Worm (Caenorhabditis elegans) whole organism, L4/young adult: Measurements from ENCODE around the gene Y46E12A.5.

Experiments
- W03F9.2 ChIP-seq: fragments of 150-350 bp; optimal IDR thresholded peaks from 2 replicates; lab custom pipeline; 2014; ENCODE audit warnings: missing biosample characterization, missing genetic modification characterization
- dao-5 ChIP-seq: sonication (generic microtip); optimal IDR thresholded peaks from 2 replicates; lab custom pipeline; 2016; ENCODE audit warnings: missing genotype, missing genetic modification characterization, moderate library complexity, missing compliant biosample characterization
- him-1 ChIP-seq: sonication (generic microtip); optimal IDR thresholded peaks from 2 replicates; lab custom pipeline; 2016; ENCODE audit warnings: missing genotype, missing genetic modification reagents, missing genetic modification characterization, missing compliant biosample characterization

Y46E12A.5 gene

DNA sequence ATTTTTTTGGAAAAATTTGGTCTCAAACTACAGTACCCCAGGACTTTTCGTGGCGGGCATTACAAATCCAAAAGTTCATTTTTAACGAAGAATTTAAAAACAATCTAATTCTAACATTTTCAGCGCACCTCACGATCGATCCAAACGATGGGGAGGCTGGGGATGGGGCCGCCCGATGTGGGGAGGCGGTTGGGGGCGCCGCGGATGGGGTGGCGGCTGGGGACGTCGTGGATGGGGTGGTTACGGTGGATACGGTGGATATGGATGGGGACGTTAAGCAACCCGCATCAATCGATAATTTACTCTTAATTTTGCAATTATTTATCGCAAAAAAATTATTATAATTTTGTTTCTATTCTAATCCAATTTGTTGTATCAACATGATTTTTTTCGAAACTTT lies 6.4 kb upstream of the Y46E12A.5 start:
- TF ChIP-seq dao-5 (tag; lab: Kevin White, UChicago), result no peak

DNA sequence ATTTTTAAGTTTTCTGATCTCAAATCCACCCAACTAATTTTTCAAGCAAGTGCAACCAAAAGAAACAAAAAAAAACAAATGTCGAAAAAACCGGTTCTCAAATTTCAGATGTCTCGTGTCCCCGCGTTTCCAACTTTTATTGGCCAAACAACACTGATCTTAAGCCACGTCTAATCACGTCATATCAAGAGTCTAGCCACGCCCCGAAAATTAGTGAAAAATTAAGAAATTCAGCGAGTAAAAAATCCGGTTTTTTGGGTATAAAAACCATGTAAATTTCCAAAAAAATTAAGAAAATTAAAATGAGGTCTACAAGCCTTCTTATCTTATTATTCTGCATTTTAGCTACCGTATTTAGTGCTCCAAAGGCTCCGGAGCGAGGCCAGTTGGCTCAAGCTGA lies 5.2 kb upstream of the Y46E12A.5 start, which contains the start of gene cnc-6:
Gene cnc-6 (plus strand): TSS at position 301 of the 400 bp plus-strand sequence.
- TF ChIP-seq him-1, result no peak
- no peak for TF ChIP-seq W03F9.2 (tag; lab: Kevin White, UChicago)
- TF ChIP-seq dao-5 (tag; lab: Kevin White, UChicago), result no peak

DNA sequence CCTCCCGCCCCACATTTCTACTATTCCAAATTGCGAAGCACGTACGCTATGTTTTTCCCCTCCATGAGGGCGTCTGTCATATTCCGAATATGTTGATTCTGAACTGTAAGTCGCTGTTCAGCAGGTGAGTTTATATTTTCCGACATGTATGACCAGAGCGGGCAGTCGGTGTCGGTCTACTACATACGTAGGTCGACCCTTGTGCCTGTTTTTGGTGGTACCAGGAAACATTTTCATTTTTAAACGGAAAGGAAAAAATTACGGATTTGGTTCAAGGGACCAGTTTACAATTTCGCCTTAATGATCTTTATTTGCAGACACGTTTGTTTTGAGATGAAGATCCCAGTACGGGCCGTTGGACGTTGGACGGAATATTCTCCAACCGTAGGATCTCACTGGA lies 581 bp upstream of the Y46E12A.5 start, which contains the start of gene Y46E12A.2:
Gene Y46E12A.2 (plus strand): TSS at position 301 of the 400 bp plus-strand sequence.
- TF ChIP-seq him-1, result no peak
- TF ChIP-seq dao-5 (tag; lab: Kevin White, UChicago), result no peak
- no peak for TF ChIP-seq W03F9.2 (tag; lab: Kevin White, UChicago)

- TF ChIP-seq dao-5 (tag; lab: Kevin White, UChicago) (no peak), him-1 (no peak), W03F9.2 (tag; lab: Kevin White, UChicago) (no peak)
Measured at ce11 chrIII:1754842-1755241, 3.2 kb downstream of the Y46E12A.5 start, which contains the start of gene Y46E12A.3. Y46E12A.3 (minus strand) TSS chrIII:1754942.

DNA sequence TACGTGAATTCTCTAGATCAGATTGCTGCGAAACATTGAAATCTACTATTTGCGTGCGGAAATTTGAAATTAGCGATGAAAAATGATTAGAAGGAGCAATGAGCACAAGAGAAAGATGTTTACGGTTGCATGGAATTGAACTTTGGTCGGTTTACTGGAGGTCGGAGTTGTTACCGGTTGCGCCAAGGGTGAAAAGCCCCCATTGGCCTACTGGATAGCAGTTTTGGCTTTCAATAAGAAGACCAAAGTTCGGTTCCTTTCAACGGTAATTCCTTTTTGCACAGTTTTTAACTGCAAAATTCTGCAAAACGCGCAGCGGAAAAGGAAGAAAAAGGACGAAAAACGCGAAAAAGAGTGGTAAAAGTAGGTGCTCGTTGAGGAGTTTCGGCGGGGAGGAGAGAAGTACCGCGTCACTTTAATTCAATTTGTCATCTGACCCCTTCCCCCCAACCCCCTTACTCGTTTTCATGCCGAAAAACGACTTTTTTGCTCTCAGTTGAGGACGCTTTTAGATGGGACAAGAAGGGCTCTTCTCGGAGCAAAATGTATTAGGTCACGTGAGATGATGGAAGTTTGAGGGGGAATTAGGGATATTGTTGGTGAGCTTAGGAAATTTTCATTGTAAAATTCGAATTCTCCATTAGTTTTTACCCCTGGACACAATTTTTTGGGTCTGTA lies 12.5 kb downstream of the Y46E12A.5 start:
- TF ChIP-seq W03F9.2 (tag; lab: Kevin White, UChicago), result no peak
- TF ChIP-seq him-1, result no peak
- no peak for TF ChIP-seq dao-5 (tag; lab: Kevin White, UChicago)

DNA sequence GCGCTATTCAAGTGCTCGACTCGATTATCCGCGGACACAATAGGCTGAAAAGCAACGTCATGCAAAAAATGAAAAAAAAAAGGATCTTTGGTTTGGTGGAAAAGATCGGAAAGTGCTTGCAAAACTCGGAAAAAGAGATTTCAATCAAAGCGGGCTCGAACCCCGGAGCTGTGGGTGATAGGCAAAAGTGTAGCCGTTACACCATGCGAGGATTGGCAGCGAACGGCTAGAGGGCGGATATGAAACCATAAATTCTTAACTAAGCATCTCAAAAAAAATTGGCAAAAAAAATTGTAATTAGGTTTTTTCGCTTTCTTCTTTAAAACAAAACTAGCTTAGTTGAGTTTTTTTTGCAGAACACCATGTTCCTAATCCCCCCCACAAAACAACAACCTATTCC lies 13.6 kb downstream of the Y46E12A.5 start:
- TF ChIP-seq W03F9.2 (tag; lab: Kevin White, UChicago), result no peak
- TF ChIP-seq him-1, result no peak
- TF ChIP-seq dao-5 (tag; lab: Kevin White, UChicago), result no peak

ce11 chrIII:1743488-1744020 lies 14.5 kb downstream of the Y46E12A.5 start:
- no peak for TF ChIP-seq him-1
- no peak for TF ChIP-seq dao-5 (tag; lab: Kevin White, UChicago)
- no peak for TF ChIP-seq W03F9.2 (tag; lab: Kevin White, UChicago)

DNA sequence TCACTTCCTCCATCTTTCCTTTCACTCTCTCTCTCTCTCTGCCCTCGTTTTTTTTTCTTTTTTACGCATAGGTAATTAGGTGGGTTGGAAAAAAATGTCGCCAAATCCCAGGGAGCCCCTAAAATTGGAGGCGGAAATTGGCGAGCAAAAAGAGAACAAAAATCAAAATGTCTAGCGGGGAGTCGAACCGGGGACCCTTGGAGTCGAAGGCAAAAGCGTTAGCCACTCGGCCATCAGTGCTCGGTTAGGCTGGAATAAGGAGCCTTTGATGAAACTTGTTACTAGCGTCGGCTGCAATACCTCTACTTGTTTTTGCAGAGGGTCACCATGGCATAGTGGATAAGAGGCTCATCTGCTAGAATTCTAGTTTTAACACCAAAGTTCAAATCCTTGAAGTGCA lies 15.0 kb downstream of the Y46E12A.5 start:
- TF ChIP-seq him-1, result no peak
- TF ChIP-seq W03F9.2 (tag; lab: Kevin White, UChicago), result no peak
- TF ChIP-seq dao-5 (tag; lab: Kevin White, UChicago), result no peak

- TF ChIP-seq W03F9.2 (tag; lab: Kevin White, UChicago), result no peak
- TF ChIP-seq him-1, result no peak
- no peak for TF ChIP-seq dao-5 (tag; lab: Kevin White, UChicago)
Measured at ce11 chrIII:1733412-1733811, 24.6 kb downstream of the Y46E12A.5 start.

- no peak for TF ChIP-seq dao-5 (tag; lab: Kevin White, UChicago)
- TF ChIP-seq W03F9.2 (tag; lab: Kevin White, UChicago), result no peak
- TF ChIP-seq him-1, result no peak
Measured at ce11 chrIII:1733001-1733400, 25.1 kb downstream of the Y46E12A.5 start, which contains the start of gene ser-4. ser-4 (minus strand) TSS chrIII:1733101.

- TF ChIP-seq him-1, result no peak
- no peak for TF ChIP-seq dao-5 (tag; lab: Kevin White, UChicago)
Measured at ce11 chrIII:1731850-1732249, 26.2 kb downstream of the Y46E12A.5 start.

- TF ChIP-seq W03F9.2 (tag; lab: Kevin White, UChicago), result no peak
- no peak for TF ChIP-seq dao-5 (tag; lab: Kevin White, UChicago)
- TF ChIP-seq him-1, result no peak
Measured at ce11 chrIII:1718800-1719199, 39.3 kb downstream of the Y46E12A.5 start.

DNA sequence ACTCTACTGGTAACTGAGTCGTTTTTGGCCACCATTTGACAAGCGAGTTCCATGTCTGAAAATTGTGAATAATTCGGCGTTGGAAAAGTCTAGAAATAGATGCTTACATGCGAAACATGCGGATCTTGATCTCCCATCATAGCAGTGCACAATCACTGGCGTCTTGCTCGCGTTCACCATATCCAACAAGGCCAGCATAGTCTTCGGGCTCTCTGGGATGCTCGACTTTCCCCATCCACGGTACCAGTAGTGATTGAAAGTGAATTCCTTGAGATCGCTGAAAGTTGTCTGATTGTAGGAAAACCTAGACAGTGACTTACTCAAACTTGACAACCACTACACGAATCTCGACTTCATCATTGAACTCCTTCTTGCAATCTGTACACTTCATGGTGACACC lies 40.3 kb downstream of the Y46E12A.5 start:
- TF ChIP-seq W03F9.2 (tag; lab: Kevin White, UChicago), result no peak
- no peak for TF ChIP-seq dao-5 (tag; lab: Kevin White, UChicago)
- TF ChIP-seq him-1, result no peak

DNA sequence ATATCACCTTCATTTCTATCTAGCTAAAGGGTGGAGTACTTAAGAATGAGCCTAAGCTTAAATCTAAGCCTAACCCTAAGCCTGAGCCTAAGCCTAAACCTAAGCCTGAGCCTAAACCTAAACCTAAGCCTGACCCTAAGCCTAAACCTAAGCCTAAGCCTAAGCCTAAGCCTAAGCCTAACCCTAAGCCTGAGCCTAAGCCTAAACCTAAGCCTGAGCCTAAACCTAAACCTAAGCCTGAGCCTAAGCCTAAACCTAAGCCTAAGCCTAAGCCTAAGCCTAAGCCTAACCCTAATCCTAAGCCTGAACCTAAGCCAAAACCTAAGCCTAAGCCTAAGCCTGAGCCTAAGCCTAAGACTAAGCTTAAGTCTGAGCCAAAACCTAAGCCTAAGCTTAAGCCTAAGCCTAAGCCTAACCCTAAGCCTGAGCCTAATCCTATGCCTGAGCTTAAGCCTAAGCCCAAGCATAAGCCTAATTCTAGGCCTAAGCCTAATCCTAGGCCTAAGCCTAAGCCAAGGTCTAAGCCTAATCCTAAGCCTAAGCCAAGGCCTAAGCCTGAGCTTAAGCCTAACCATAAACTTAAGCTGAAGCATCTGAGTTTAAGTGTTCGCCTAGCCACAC lies 44.0 kb downstream of the Y46E12A.5 start:
- TF ChIP-seq W03F9.2 (tag; lab: Kevin White, UChicago) (no peak), dao-5 (tag; lab: Kevin White, UChicago) (no peak), him-1 (no peak)
